Fruit fly (Drosophila melanogaster) Kc167 (cell line): ENCODE results near the gene CkIIalpha-i3.

Source experiments
- Myc ChIP-seq: fragments of >200 bp; optimal IDR thresholded peaks from 2 replicates; lab custom pipeline; 2017; ENCODE audit warnings: missing external identifiers
- h ChIP-seq: fragments of >200 bp; optimal IDR thresholded peaks from 3 replicates; lab custom pipeline; 2018; ENCODE audit warnings: missing external identifiers
- psq ChIP-seq: fragments of >200 bp; optimal IDR thresholded peaks from 2 replicates; lab custom pipeline; 2017; ENCODE audit warnings: missing external identifiers
- ttk ChIP-seq: sonication (Bioruptor generic); optimal IDR thresholded peaks from 2 replicates; lab custom pipeline; 2017; ENCODE audit warnings: missing external identifiers

DNA sequence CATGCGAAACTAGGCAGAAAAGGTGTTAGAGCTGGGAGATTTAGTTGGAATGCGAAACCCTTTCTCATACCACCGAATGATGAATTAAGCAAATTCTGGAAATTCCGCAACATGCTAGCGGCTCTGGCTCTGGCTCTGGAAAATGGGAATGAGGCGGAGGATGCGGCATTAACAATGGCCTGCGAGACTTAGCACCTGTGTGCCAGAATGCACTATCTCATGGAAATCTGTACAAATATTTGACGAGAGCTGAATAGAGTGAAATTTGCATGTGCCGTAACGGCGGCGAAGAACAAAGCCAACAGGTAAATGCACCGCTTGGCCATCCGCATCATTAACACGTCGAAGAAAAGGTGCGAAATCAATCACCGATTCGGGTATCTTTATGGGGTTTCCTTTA, 24.9 kb upstream of the CkIIalpha-i3 start:
- TF ChIP-seq psq (lab: Kevin White, UChicago) (no peak), Myc (lab: Kevin White, UChicago) (no peak), h (lab: Kevin White, UChicago) (no peak), ttk (lab: Kevin White, UChicago) (no peak)
